Worm (Caenorhabditis elegans) whole organism, L4 larva: ENCODE results near the gene pir-1.
A peak's percentile ranks its signal among the peaks of the same experiment; 100 is the strongest.

Experiments used
- D1046.2 ChIP-seq: fragments of 200-800 bp; sonication (Bioruptor generic); IDR thresholded peaks from 2 replicates; pipeline ENCODE4 v1.3.6; 2022; ENCODE audit warnings: missing genetic modification characterization, missing compliant biosample characterization
- F49E8.2 ChIP-seq: sonication (generic microtip); optimal IDR thresholded peaks from 2 replicates; lab custom pipeline; 2016; ENCODE audit warnings: missing compliant biosample characterization, mild to moderate bottlenecking, missing genetic modification characterization, borderline replicate concordance
- Y5F2A.4 ChIP-seq: fragments of 200-800 bp; sonication (Bioruptor generic); optimal IDR thresholded peaks from 2 replicates; lab custom pipeline; 2018; ENCODE audit warnings: mild to moderate bottlenecking, missing genetic modification characterization, missing compliant biosample characterization
- ZK337.2 ChIP-seq: fragments of 200-800 bp; sonication (Bioruptor generic); IDR thresholded peaks from 2 replicates; pipeline ENCODE4 v1.3.6; 2022; ENCODE audit warnings: missing genetic modification reagents, missing genetic modification characterization, missing compliant biosample characterization
- ZK546.5 ChIP-seq, 2 experiments: sonication (generic microtip); optimal IDR thresholded peaks; 2 replicates each; lab custom pipeline; 2017; ENCODE audit warnings: missing biosample characterization in 2 of 2, missing genetic modification characterization in 2 of 2
- aha-1 ChIP-seq: fragments of 150-350 bp; peaks from one replicate; lab custom pipeline; 2014; ENCODE audit warnings: missing biosample characterization, missing genetic modification characterization
- ceh-20 ChIP-seq: fragments of 200-800 bp; sonication (Bioruptor generic); IDR thresholded peaks from 2 replicates; pipeline ENCODE4 v1.3.6; 2022; ENCODE audit warnings: missing genetic modification reagents, missing genetic modification characterization, missing compliant biosample characterization
- ceh-28 ChIP-seq: fragments of 150-350 bp; optimal IDR thresholded peaks from 2 replicates; lab custom pipeline; 2014; ENCODE audit warnings: missing biosample characterization, missing genetic modification reagents, missing genetic modification characterization
- ceh-32 ChIP-seq: sonication (generic microtip); optimal IDR thresholded peaks from 2 replicates; lab custom pipeline; 2016; ENCODE audit warnings: mild to moderate bottlenecking, missing genetic modification characterization, missing compliant biosample characterization; ENCODE audit not compliant: poor library complexity
- ceh-44 ChIP-seq: fragments of 200-800 bp; sonication (Bioruptor generic); IDR thresholded peaks from 2 replicates; pipeline ENCODE4 v1.3.6; 2022; ENCODE audit warnings: missing genetic modification reagents, missing genetic modification characterization, missing compliant biosample characterization
- ceh-62 ChIP-seq: sonication (generic microtip); optimal IDR thresholded peaks from 2 replicates; lab custom pipeline; 2017; ENCODE audit warnings: missing biosample characterization, missing genetic modification characterization
- ceh-82 ChIP-seq: sonication (generic microtip); optimal IDR thresholded peaks from 2 replicates; lab custom pipeline; 2017; ENCODE audit warnings: missing biosample characterization, missing genetic modification characterization
- cey-2 ChIP-seq: sonication (generic microtip); optimal IDR thresholded peaks from 3 replicates; lab custom pipeline; 2017; ENCODE audit warnings: missing genetic modification characterization, mild to moderate bottlenecking, missing compliant biosample characterization, antibody characterized with exemption, borderline replicate concordance; ENCODE audit not compliant: insufficient read depth
- gei-8 ChIP-seq: fragments of 200-800 bp; sonication (Bioruptor generic); optimal IDR thresholded peaks from 2 replicates; lab custom pipeline; 2018; ENCODE audit warnings: mild to moderate bottlenecking, missing genetic modification characterization, missing compliant biosample characterization
- hlh-30 ChIP-seq: sonication (generic microtip); optimal IDR thresholded peaks from 2 replicates; lab custom pipeline; 2017; ENCODE audit warnings: antibody characterized with exemption, mild to moderate bottlenecking, missing genetic modification characterization, missing compliant biosample characterization; ENCODE audit not compliant: insufficient read depth
- jun-1 ChIP-seq: fragments of 150-350 bp; optimal IDR thresholded peaks from 2 replicates; lab custom pipeline; 2014; ENCODE audit warnings: missing biosample characterization, missing genetic modification reagents, missing genetic modification characterization
- lin-39 ChIP-seq: fragments of 150-350 bp; optimal IDR thresholded peaks from 2 replicates; lab custom pipeline; 2014; ENCODE audit warnings: missing biosample characterization, missing genetic modification reagents, missing genetic modification characterization
- lir-3 ChIP-seq: sonication (generic microtip); optimal IDR thresholded peaks from 2 replicates; lab custom pipeline; 2016; ENCODE audit warnings: mild to moderate bottlenecking, missing genetic modification characterization, missing compliant biosample characterization
- lsy-2 ChIP-seq, 2 experiments: fragments of 150-350 bp in 1 of 2; sonication (generic microtip) in 1 of 2; optimal IDR thresholded peaks; 2 replicates each; lab custom pipeline; 2014 to 2017; ENCODE audit warnings: missing biosample characterization in 2 of 2, missing genetic modification characterization in 2 of 2
- madf-5 ChIP-seq, 2 experiments: fragments of 200-800 bp; sonication (Bioruptor generic); IDR thresholded peaks; 2 replicates each; pipeline ENCODE4 v1.3.6; 2022; ENCODE audit warnings: missing compliant biosample characterization in 2 of 2, missing genetic modification characterization in 2 of 2
- madf-9 ChIP-seq: fragments of 200-800 bp; sonication (Bioruptor generic); conservative IDR thresholded peaks from 2 replicates; pipeline ENCODE4 v1.3.6; 2022; ENCODE audit warnings: missing genetic modification reagents, missing genetic modification characterization, missing compliant biosample characterization
- mep-1 ChIP-seq: fragments of 150-350 bp; sonication (generic microtip); optimal IDR thresholded peaks from 3 replicates; lab custom pipeline; 2014; ENCODE audit warnings: missing biosample characterization, missing genetic modification characterization
- nhr-11 ChIP-seq: fragments of 150-350 bp; optimal IDR thresholded peaks from 2 replicates; lab custom pipeline; 2014; ENCODE audit warnings: missing biosample characterization, missing genetic modification characterization
- nhr-111 ChIP-seq: fragments of 200-800 bp; sonication (Bioruptor generic); optimal IDR thresholded peaks from 2 replicates; lab custom pipeline; 2018; ENCODE audit warnings: mild to moderate bottlenecking, missing genetic modification characterization, missing compliant biosample characterization
- nhr-48 ChIP-seq: sonication (generic microtip); optimal IDR thresholded peaks from 2 replicates; lab custom pipeline; 2016; ENCODE audit warnings: mild to moderate bottlenecking, missing genetic modification characterization, missing compliant biosample characterization
- nhr-6 ChIP-seq: fragments of 150-350 bp; optimal IDR thresholded peaks from 2 replicates; lab custom pipeline; 2014; ENCODE audit warnings: missing biosample characterization, missing genetic modification characterization
- php-3 ChIP-seq: fragments of 200-800 bp; sonication (Bioruptor generic); IDR thresholded peaks from 2 replicates; pipeline ENCODE4 v1.3.6; 2022; ENCODE audit warnings: missing genetic modification reagents, missing genetic modification characterization, missing compliant biosample characterization
- sdz-12 ChIP-seq: fragments of 200-800 bp; sonication (Bioruptor generic); optimal IDR thresholded peaks from 2 replicates; lab custom pipeline; 2018; ENCODE audit warnings: mild to moderate bottlenecking, missing genetic modification characterization, missing compliant biosample characterization
- snpc-1.2 ChIP-seq: fragments of 200-800 bp; sonication (Bioruptor generic); IDR thresholded peaks from 2 replicates; pipeline ENCODE4 v1.3.6; 2022; ENCODE audit warnings: missing genetic modification reagents, missing genetic modification characterization, missing compliant biosample characterization
- snpc-4 ChIP-seq: fragments of 150-350 bp; optimal IDR thresholded peaks from 2 replicates; lab custom pipeline; 2014; ENCODE audit warnings: missing biosample characterization, missing genetic modification characterization
- spr-1 ChIP-seq: sonication (generic microtip); optimal IDR thresholded peaks from 2 replicates; lab custom pipeline; 2016; ENCODE audit warnings: mild to moderate bottlenecking, missing genetic modification characterization, missing compliant biosample characterization
- unc-62 ChIP-seq, 3 experiments: fragments of 150-350 bp in 1 of 3; sonication (generic microtip); optimal IDR thresholded peaks in 2 of 3; peaks in 1 of 3; 1 replicate in 1 of 3; 2 replicates in 2 of 3; lab custom pipeline; 2014 to 2017; ENCODE audit warnings: missing biosample characterization in 3 of 3, missing genetic modification characterization in 3 of 3, missing genetic modification reagents in 3 of 3, missing genotype in 1 of 3
- zfp-2 ChIP-seq: sonication (generic microtip); optimal IDR thresholded peaks from 2 replicates; lab custom pipeline; 2016; ENCODE audit warnings: mild to moderate bottlenecking, missing genetic modification characterization, missing compliant biosample characterization
- zfp-3 ChIP-seq: fragments of 200-800 bp; sonication (Bioruptor generic); conservative IDR thresholded peaks from 2 replicates; pipeline ENCODE4 v1.3.6; 2022; ENCODE audit warnings: missing genetic modification reagents, missing genetic modification characterization, missing compliant biosample characterization
- zip-2 ChIP-seq: fragments of 150-350 bp; optimal IDR thresholded peaks from 2 replicates; lab custom pipeline; 2014; ENCODE audit warnings: missing biosample characterization, missing genetic modification characterization
- ztf-7 ChIP-seq: fragments of 150-350 bp; optimal IDR thresholded peaks from 2 replicates; lab custom pipeline; 2014; ENCODE audit warnings: missing biosample characterization, missing genetic modification characterization

The pir-1 gene

ce11 chrII:9131363-9131762 is 45.7 kb upstream of the pir-1 start, which contains the start of gene C16D2.1:
TSS of gene C16D2.1 (plus strand) at chrII:9131663.
- peak; percentile 75 for TF ChIP-seq jun-1 (tag; lab: Kevin White, UChicago)
- no peak for TF ChIP-seq gei-8
- TF ChIP-seq, all 104 proteins: peak for 1

ce11 chrII:9132338-9132737 is 44.8 kb upstream of the pir-1 start:
- TF ChIP-seq Y5F2A.4 (GFP tag; lab: Kevin White, UChicago): peak; percentile 18
- TF ChIP-seq ceh-28 (tag; lab: Kevin White, UChicago): no peak
- TF ChIP-seq jun-1 (tag; lab: Kevin White, UChicago): peak; percentile 92
- peak; percentile 48 for TF ChIP-seq mep-1

- no peak for TF ChIP-seq nhr-48 (tag; lab: Kevin White, UChicago)
- TF ChIP-seq nhr-11: no peak
- no peak for TF ChIP-seq lsy-2 (tag; optimal IDR thresholded peaks at IDR 0.05; lab: Kevin White, UChicago)
- no peak for TF ChIP-seq ceh-82
- TF ChIP-seq D1046.2 (GFP tag; lab: Robert Waterston, UW): no peak
- TF ChIP-seq hlh-30 (tag; lab: Kevin White, UChicago): no peak
- TF ChIP-seq ZK546.5 (tag; optimal IDR thresholded peaks at IDR 0.05; lab: Kevin White, UChicago): no peak
Observed at ce11 chrII:9135878-9136277, 41.2 kb upstream of the pir-1 start, which contains the start of gene nlp-78. TSS of gene nlp-78 (plus strand) at chrII:9136178.

ce11 chrII:9137803-9138202 is 39.3 kb upstream of the pir-1 start, which contains the start of gene C16D2.3:
TSS of gene C16D2.3 (plus strand) at chrII:9138103.
- TF ChIP-seq nhr-111 (GFP tag; lab: Kevin White, UChicago) (no peak), lir-3 (tag; lab: Kevin White, UChicago) (no peak), sdz-12 (GFP tag; lab: Kevin White, UChicago) (no peak), spr-1 (tag; lab: Kevin White, UChicago) (no peak), madf-5 (GFP tag; IDR thresholded peaks at IDR 0.05; lab: Robert Waterston, UW) (no peak), php-3 (GFP tag; lab: Robert Waterston, UW) (no peak), ceh-44 (GFP tag; lab: Robert Waterston, UW) (no peak), aha-1 (tag; lab: Kevin White, UChicago) (no peak)

- TF ChIP-seq ceh-32 (tag; lab: Kevin White, UChicago) (no peak), aha-1 (tag; lab: Kevin White, UChicago) (peak; percentile 42)
Observed at ce11 chrII:9139172-9139700, 37.9 kb upstream of the pir-1 start, which contains the start of gene Y9C2UA.1. TSS of gene Y9C2UA.1 (plus strand) at chrII:9139650.

ce11 chrII:9141110-9141509 is 36.0 kb upstream of the pir-1 start:
- peak in 1 of 2 experiments; percentile 52 for TF ChIP-seq unc-62 (GFP tag; optimal IDR thresholded peaks at IDR 0.05 in 1 of 2; lab: Kevin White, UChicago)
- TF ChIP-seq unc-62 (tag; optimal IDR thresholded peaks at IDR 0.05; lab: Kevin White, UChicago): no peak
- no peak for TF ChIP-seq madf-9 (GFP tag; lab: Robert Waterston, UW)

- TF ChIP-seq zfp-2 (tag; lab: Kevin White, UChicago) (no peak), unc-62 (GFP tag; optimal IDR thresholded peaks at IDR 0.05 in 1 of 2; lab: Kevin White, UChicago) (peak in 1 of 2 experiments; percentile 93), unc-62 (tag; optimal IDR thresholded peaks at IDR 0.05; lab: Kevin White, UChicago) (no peak)
Observed at ce11 chrII:9143795-9144194, 33.3 kb upstream of the pir-1 start.

ce11 chrII:9144366-9144765 is 32.7 kb upstream of the pir-1 start:
- TF ChIP-seq lin-39 (no peak), zip-2 (no peak), cey-2 (tag; lab: Kevin White, UChicago) (no peak), aha-1 (tag; lab: Kevin White, UChicago) (no peak), spr-1 (tag; lab: Kevin White, UChicago) (no peak), snpc-4 (no peak), zfp-3 (GFP tag; lab: Robert Waterston, UW) (no peak), ceh-20 (no peak), ZK337.2 (GFP tag; lab: Robert Waterston, UW) (no peak), ceh-62 (tag; lab: Kevin White, UChicago) (no peak), snpc-1.2 (no peak), ztf-7 (tag; lab: Kevin White, UChicago) (no peak), lir-3 (tag; lab: Kevin White, UChicago) (no peak), F49E8.2 (no peak), nhr-6 (tag; lab: Kevin White, UChicago) (no peak)
